Worm (Caenorhabditis elegans) whole organism, L4 larva: Measurements from ENCODE around the gene F43E2.11.

Experiments used
- F26F4.8 ChIP-seq: fragments of 200-800 bp; sonication (Bioruptor generic); conservative IDR thresholded peaks from 2 replicates; pipeline ENCODE4 v1.3.6; 2022; ENCODE audit warnings: missing genetic modification characterization, missing compliant biosample characterization
- F44E2.7 ChIP-seq: fragments of 200-800 bp; sonication (Bioruptor generic); IDR thresholded peaks from 2 replicates; pipeline ENCODE4 v2.1.2; 2022; ENCODE audit warnings: missing genetic modification characterization, missing compliant biosample characterization
- F49E8.2 ChIP-seq: sonication (generic microtip); optimal IDR thresholded peaks from 2 replicates; lab custom pipeline; 2016; ENCODE audit warnings: missing compliant biosample characterization, mild to moderate bottlenecking, missing genetic modification characterization, borderline replicate concordance
- T26A8.4 ChIP-seq: fragments of 200-800 bp; sonication (Bioruptor generic); IDR thresholded peaks from 2 replicates; pipeline ENCODE4 v1.3.6; 2022; ENCODE audit warnings: missing genetic modification characterization, missing compliant biosample characterization
- Y48G9A.11 ChIP-seq: fragments of 200-800 bp; sonication (Bioruptor generic); IDR thresholded peaks from 2 replicates; pipeline ENCODE4 v1.3.6; 2022; ENCODE audit warnings: missing genetic modification reagents, missing genetic modification characterization, missing compliant biosample characterization
- aha-1 ChIP-seq: fragments of 150-350 bp; peaks from one replicate; lab custom pipeline; 2014; ENCODE audit warnings: missing biosample characterization, missing genetic modification characterization
- ceh-28 ChIP-seq: fragments of 150-350 bp; optimal IDR thresholded peaks from 2 replicates; lab custom pipeline; 2014; ENCODE audit warnings: missing biosample characterization, missing genetic modification reagents, missing genetic modification characterization
- ceh-32 ChIP-seq: sonication (generic microtip); optimal IDR thresholded peaks from 2 replicates; lab custom pipeline; 2016; ENCODE audit warnings: mild to moderate bottlenecking, missing genetic modification characterization, missing compliant biosample characterization; ENCODE audit not compliant: poor library complexity
- ceh-44 ChIP-seq: fragments of 200-800 bp; sonication (Bioruptor generic); IDR thresholded peaks from 2 replicates; pipeline ENCODE4 v1.3.6; 2022; ENCODE audit warnings: missing genetic modification reagents, missing genetic modification characterization, missing compliant biosample characterization
- ces-1 ChIP-seq: fragments of 150-350 bp; sonication (generic microtip); optimal IDR thresholded peaks from 4 replicates; lab custom pipeline; 2014; ENCODE audit warnings: missing biosample characterization, missing genetic modification reagents, missing genetic modification characterization
- cey-2 ChIP-seq: sonication (generic microtip); optimal IDR thresholded peaks from 3 replicates; lab custom pipeline; 2017; ENCODE audit warnings: missing genetic modification characterization, mild to moderate bottlenecking, missing compliant biosample characterization, antibody characterized with exemption, borderline replicate concordance; ENCODE audit not compliant: insufficient read depth
- ctbp-1 ChIP-seq: fragments of 200-800 bp; sonication (Bioruptor generic); IDR thresholded peaks from 2 replicates; pipeline ENCODE4 v1.3.6; 2022; ENCODE audit warnings: missing genetic modification reagents, missing genetic modification characterization, missing compliant biosample characterization
- daf-16 ChIP-seq, 3 experiments: sonication (generic microtip); optimal IDR thresholded peaks; 2 replicates each; lab custom pipeline; 2016 to 2017; ENCODE audit warnings: missing genetic modification characterization in 3 of 3, missing genetic modification reagents in 3 of 3, mild to moderate bottlenecking in 2 of 3, missing compliant biosample characterization in 2 of 3, missing biosample characterization in 1 of 3, moderate library complexity in 1 of 3
- dmd-6 ChIP-seq: fragments of 200-800 bp; sonication (Bioruptor generic); IDR thresholded peaks from 2 replicates; pipeline ENCODE4 v1.3.6; 2022; ENCODE audit warnings: missing genetic modification reagents, missing genetic modification characterization, missing compliant biosample characterization
- dmd-9 ChIP-seq: fragments of 200-800 bp; sonication (Bioruptor generic); IDR thresholded peaks from 2 replicates; pipeline ENCODE4 v1.3.6; 2022; ENCODE audit warnings: missing genetic modification reagents, missing genetic modification characterization, missing compliant biosample characterization
- dpl-1 ChIP-seq: fragments of 150-350 bp; optimal IDR thresholded peaks from 2 replicates; lab custom pipeline; 2014; ENCODE audit warnings: missing biosample characterization, missing genetic modification reagents, missing genetic modification characterization
- duxl-1 ChIP-seq: sonication (generic microtip); optimal IDR thresholded peaks from 2 replicates; lab custom pipeline; 2016; ENCODE audit warnings: mild to moderate bottlenecking, missing genetic modification characterization, moderate library complexity, missing compliant biosample characterization; ENCODE audit not compliant: poor library complexity
- fkh-10 ChIP-seq: fragments of 150-350 bp; optimal IDR thresholded peaks from 2 replicates; lab custom pipeline; 2014; ENCODE audit warnings: missing biosample characterization, missing genetic modification reagents, missing genetic modification characterization
- fos-1 ChIP-seq: fragments of 150-350 bp; optimal IDR thresholded peaks from 2 replicates; lab custom pipeline; 2014; ENCODE audit warnings: missing biosample characterization, missing genetic modification characterization
- hlh-11 ChIP-seq: fragments of 200-800 bp; sonication (Bioruptor generic); optimal IDR thresholded peaks from 2 replicates; lab custom pipeline; 2018; ENCODE audit warnings: mild to moderate bottlenecking, missing genetic modification characterization, missing compliant biosample characterization
- hmg-1.1 ChIP-seq: fragments of 200-800 bp; sonication (Bioruptor generic); IDR thresholded peaks from 2 replicates; pipeline ENCODE4 v1.3.6; 2022; ENCODE audit warnings: missing genetic modification reagents, missing genetic modification characterization, missing compliant biosample characterization
- jun-1 ChIP-seq: fragments of 150-350 bp; optimal IDR thresholded peaks from 2 replicates; lab custom pipeline; 2014; ENCODE audit warnings: missing biosample characterization, missing genetic modification reagents, missing genetic modification characterization
- lin-15B ChIP-seq: fragments of 150-350 bp; sonication (generic microtip); optimal IDR thresholded peaks from 3 replicates; lab custom pipeline; 2014; ENCODE audit warnings: missing biosample characterization, missing genetic modification characterization
- lin-29 ChIP-seq: fragments of 200-800 bp; sonication (Bioruptor generic); IDR thresholded peaks from 2 replicates; pipeline ENCODE4 v1.3.6; 2022; ENCODE audit warnings: missing genetic modification reagents, missing genetic modification characterization, missing compliant biosample characterization
- lin-39 ChIP-seq: fragments of 150-350 bp; optimal IDR thresholded peaks from 2 replicates; lab custom pipeline; 2014; ENCODE audit warnings: missing biosample characterization, missing genetic modification reagents, missing genetic modification characterization
- lsy-2 ChIP-seq, 2 experiments: fragments of 150-350 bp in 1 of 2; sonication (generic microtip) in 1 of 2; optimal IDR thresholded peaks; 2 replicates each; lab custom pipeline; 2014 to 2017; ENCODE audit warnings: missing biosample characterization in 2 of 2, missing genetic modification characterization in 2 of 2
- madf-5 ChIP-seq, 2 experiments: fragments of 200-800 bp; sonication (Bioruptor generic); IDR thresholded peaks; 2 replicates each; pipeline ENCODE4 v1.3.6; 2022; ENCODE audit warnings: missing compliant biosample characterization in 2 of 2, missing genetic modification characterization in 2 of 2
- mdl-1 ChIP-seq, 2 experiments: fragments of 150-350 bp in 1 of 2; sonication (generic microtip) in 1 of 2; optimal IDR thresholded peaks; 2 replicates each; lab custom pipeline; 2014 to 2017; ENCODE audit warnings: missing biosample characterization in 2 of 2, missing genetic modification characterization in 2 of 2
- mdt-29 ChIP-seq: fragments of 200-800 bp; sonication (Bioruptor generic); IDR thresholded peaks from 2 replicates; pipeline ENCODE4 v1.3.6; 2022; ENCODE audit warnings: missing genetic modification reagents, missing genetic modification characterization, missing compliant biosample characterization
- mxl-3 ChIP-seq: fragments of 200-800 bp; sonication (Bioruptor generic); optimal IDR thresholded peaks from 2 replicates; lab custom pipeline; 2018; ENCODE audit warnings: mild to moderate bottlenecking, missing genetic modification characterization, missing compliant biosample characterization
- nhr-102 ChIP-seq: sonication (generic microtip); optimal IDR thresholded peaks from 2 replicates; lab custom pipeline; 2016; ENCODE audit warnings: mild to moderate bottlenecking, missing genetic modification characterization, moderate library complexity, missing compliant biosample characterization
- nhr-111 ChIP-seq: fragments of 200-800 bp; sonication (Bioruptor generic); optimal IDR thresholded peaks from 2 replicates; lab custom pipeline; 2018; ENCODE audit warnings: mild to moderate bottlenecking, missing genetic modification characterization, missing compliant biosample characterization
- nhr-48 ChIP-seq: sonication (generic microtip); optimal IDR thresholded peaks from 2 replicates; lab custom pipeline; 2016; ENCODE audit warnings: mild to moderate bottlenecking, missing genetic modification characterization, missing compliant biosample characterization
- nhr-76 ChIP-seq: fragments of 150-350 bp; optimal IDR thresholded peaks from 2 replicates; lab custom pipeline; 2014; ENCODE audit warnings: missing biosample characterization, missing genetic modification characterization
- pha-4 ChIP-seq, 2 experiments: fragments of 150-350 bp in 1 of 2; fragments of 200-800 bp in 1 of 2; sonication (Bioruptor generic) in 1 of 2; IDR thresholded peaks in 1 of 2; optimal IDR thresholded peaks in 1 of 2; 2 replicates each; pipeline versions ENCODE4 v1.3.6 to Lab custom; 2014 to 2022; ENCODE audit warnings: missing genetic modification characterization in 2 of 2, missing genetic modification reagents in 2 of 2, missing biosample characterization in 1 of 2, missing compliant biosample characterization in 1 of 2
- php-3 ChIP-seq: fragments of 200-800 bp; sonication (Bioruptor generic); IDR thresholded peaks from 2 replicates; pipeline ENCODE4 v1.3.6; 2022; ENCODE audit warnings: missing genetic modification reagents, missing genetic modification characterization, missing compliant biosample characterization
- rbr-2 ChIP-seq: sonication (generic microtip); optimal IDR thresholded peaks from 2 replicates; lab custom pipeline; 2016; ENCODE audit warnings: missing genotype, missing genetic modification characterization, missing compliant biosample characterization
- snpc-1.2 ChIP-seq: fragments of 200-800 bp; sonication (Bioruptor generic); IDR thresholded peaks from 2 replicates; pipeline ENCODE4 v1.3.6; 2022; ENCODE audit warnings: missing genetic modification reagents, missing genetic modification characterization, missing compliant biosample characterization
- spr-1 ChIP-seq: sonication (generic microtip); optimal IDR thresholded peaks from 2 replicates; lab custom pipeline; 2016; ENCODE audit warnings: mild to moderate bottlenecking, missing genetic modification characterization, missing compliant biosample characterization
- tag-97 ChIP-seq: fragments of 200-800 bp; sonication (Bioruptor generic); IDR thresholded peaks from 2 replicates; pipeline ENCODE4 v1.3.6; 2022; ENCODE audit warnings: missing genetic modification characterization, missing compliant biosample characterization
- tra-1 ChIP-seq: fragments of 200-800 bp; sonication (Bioruptor generic); IDR thresholded peaks from 2 replicates; pipeline ENCODE4 v1.3.6; 2022; ENCODE audit warnings: missing genetic modification reagents, missing genetic modification characterization, missing compliant biosample characterization
- unc-130 ChIP-seq: sonication (generic microtip); optimal IDR thresholded peaks from 2 replicates; lab custom pipeline; 2016; ENCODE audit warnings: missing genetic modification reagents, missing genetic modification characterization, missing compliant biosample characterization
- unc-39 ChIP-seq: sonication (generic microtip); optimal IDR thresholded peaks from 2 replicates; lab custom pipeline; 2017; ENCODE audit warnings: missing biosample characterization, missing genetic modification characterization
- unc-62 ChIP-seq, 3 experiments: fragments of 150-350 bp in 1 of 3; sonication (generic microtip); optimal IDR thresholded peaks in 2 of 3; peaks in 1 of 3; 1 replicate in 1 of 3; 2 replicates in 2 of 3; lab custom pipeline; 2014 to 2017; ENCODE audit warnings: missing biosample characterization in 3 of 3, missing genetic modification characterization in 3 of 3, missing genetic modification reagents in 3 of 3, missing genotype in 1 of 3
- vab-7 ChIP-seq: fragments of 200-800 bp; sonication (Bioruptor generic); IDR thresholded peaks from 2 replicates; pipeline ENCODE4 v1.3.6; 2022; ENCODE audit warnings: missing genetic modification reagents, missing genetic modification characterization, missing compliant biosample characterization
- zfp-2 ChIP-seq: sonication (generic microtip); optimal IDR thresholded peaks from 2 replicates; lab custom pipeline; 2016; ENCODE audit warnings: mild to moderate bottlenecking, missing genetic modification characterization, missing compliant biosample characterization
- zfp-3 ChIP-seq: fragments of 200-800 bp; sonication (Bioruptor generic); conservative IDR thresholded peaks from 2 replicates; pipeline ENCODE4 v1.3.6; 2022; ENCODE audit warnings: missing genetic modification reagents, missing genetic modification characterization, missing compliant biosample characterization
- zip-11 ChIP-seq: fragments of 200-800 bp; sonication (Bioruptor generic); IDR thresholded peaks from 2 replicates; pipeline ENCODE4 v1.3.6; 2022; ENCODE audit warnings: missing genetic modification characterization, missing compliant biosample characterization

F43E2.11 gene

DNA sequence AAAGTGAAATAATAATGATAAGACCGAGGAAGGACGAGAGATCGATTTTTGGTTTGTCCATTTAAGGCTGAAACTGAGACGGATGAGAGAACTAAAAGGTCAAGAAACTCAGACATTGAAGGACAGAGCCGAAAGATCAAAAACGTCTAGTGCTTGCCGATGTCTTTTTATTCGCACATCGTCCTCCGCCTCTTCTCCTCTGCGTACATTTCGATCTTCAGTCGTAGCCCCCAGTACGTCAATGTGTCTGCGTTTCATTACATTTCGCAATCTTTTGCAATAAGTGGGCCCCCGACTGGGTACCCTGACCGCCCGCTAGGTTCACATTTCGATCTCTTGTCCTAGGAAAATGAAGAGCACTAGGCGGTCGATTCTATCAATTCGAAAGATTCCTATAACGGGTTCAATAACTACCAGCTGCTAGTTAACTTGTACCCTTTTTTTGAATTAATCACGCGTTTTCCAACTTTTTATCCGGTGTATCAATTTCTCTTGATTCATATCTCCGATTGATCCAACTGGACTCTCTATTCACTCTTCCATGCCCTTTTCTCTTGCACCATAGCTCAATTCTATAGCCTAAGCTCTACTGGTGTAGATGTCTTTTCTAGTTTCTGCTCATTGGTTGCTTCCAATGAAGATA is 22.1 kb upstream of the F43E2.11 start (continued):
- TF ChIP-seq lin-29 (no peak), fos-1 (tag; lab: Kevin White, UChicago) (no peak), unc-130 (no peak), zfp-2 (tag; lab: Kevin White, UChicago) (no peak), dmd-6 (GFP tag; lab: Robert Waterston, UW) (peak; percentile 83), vab-7 (GFP tag; lab: Robert Waterston, UW) (no peak), fkh-10 (GFP tag; lab: Kevin White, UChicago) (no peak), tag-97 (no peak), ceh-44 (GFP tag; lab: Robert Waterston, UW) (no peak), zip-11 (no peak), lin-39 (tag; lab: Kevin White, UChicago) (no peak), spr-1 (no peak), F49E8.2 (tag; lab: Kevin White, UChicago) (no peak), F44E2.7 (GFP tag; lab: Robert Waterston, UW) (no peak), ceh-28 (tag; lab: Kevin White, UChicago) (no peak), nhr-111 (no peak), Y48G9A.11 (GFP tag; lab: Robert Waterston, UW) (no peak), mdl-1 (tag; optimal IDR thresholded peaks at IDR 0.05; lab: Kevin White, UChicago) (peak; percentile 39 to 77), madf-5 (GFP tag; IDR thresholded peaks at IDR 0.05; lab: Robert Waterston, UW) (no peak), jun-1 (tag; lab: Kevin White, UChicago) (no peak), snpc-1.2 (GFP tag; lab: Robert Waterston, UW) (no peak), duxl-1 (tag; lab: Kevin White, UChicago) (no peak), nhr-102 (tag; lab: Kevin White, UChicago) (no peak), F26F4.8 (no peak), cey-2 (no peak), ceh-32 (tag; lab: Kevin White, UChicago) (no peak), ces-1 (no peak), pha-4 (GFP tag; IDR thresholded peaks at IDR 0.05; lab: Robert Waterston, UW) (no peak), pha-4 (tag; optimal IDR thresholded peaks at IDR 0.05; lab: Kevin White, UChicago) (no peak), nhr-48 (tag; lab: Kevin White, UChicago) (peak; percentile 81), dmd-9 (GFP tag; lab: Robert Waterston, UW) (no peak)

DNA sequence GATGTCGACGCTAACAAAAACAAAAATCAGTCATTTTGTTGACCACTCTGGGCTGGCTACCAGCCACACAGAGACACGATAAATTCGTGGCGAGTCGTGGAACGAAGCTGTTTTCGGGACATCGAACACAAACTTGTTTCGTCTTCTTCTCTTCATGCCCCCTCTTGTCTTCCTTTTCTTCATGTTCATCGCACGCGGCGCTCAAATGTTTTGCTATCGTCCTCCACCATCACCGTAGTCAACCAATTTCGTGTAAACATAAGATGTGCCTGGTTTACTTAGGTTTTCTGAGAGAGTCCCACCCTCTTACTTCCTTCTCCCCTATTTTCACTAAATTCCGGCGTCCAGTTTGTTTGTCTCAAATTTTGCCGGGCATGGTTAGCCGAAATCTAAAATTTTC is 20.2 kb upstream of the F43E2.11 start:
- TF ChIP-seq T26A8.4 (no peak), zfp-3 (no peak), snpc-1.2 (GFP tag; lab: Robert Waterston, UW) (no peak), unc-62 (GFP tag; optimal IDR thresholded peaks at IDR 0.05 in 1 of 2; lab: Kevin White, UChicago) (peak in 1 of 2 experiments; percentile 57), unc-62 (tag; optimal IDR thresholded peaks at IDR 0.05; lab: Kevin White, UChicago) (no peak), nhr-76 (no peak), tra-1 (GFP tag; lab: Robert Waterston, UW) (no peak), unc-39 (tag; lab: Kevin White, UChicago) (no peak), mdt-29 (GFP tag; lab: Robert Waterston, UW) (no peak), dpl-1 (GFP tag; lab: Kevin White, UChicago) (no peak), mxl-3 (GFP tag; lab: Kevin White, UChicago) (peak; percentile 48), lsy-2 (tag; optimal IDR thresholded peaks at IDR 0.05; lab: Kevin White, UChicago) (no peak), rbr-2 (tag; lab: Kevin White, UChicago) (peak; percentile 27), daf-16 (GFP tag; optimal IDR thresholded peaks at IDR 0.05; lab: Kevin White, UChicago) (peak in 1 of 2 experiments; percentile 29), daf-16 (tag; optimal IDR thresholded peaks at IDR 0.05; lab: Kevin White, UChicago) (peak; percentile 13), lin-15B (tag; lab: Kevin White, UChicago) (no peak), php-3 (GFP tag; lab: Robert Waterston, UW) (no peak), hmg-1.1 (GFP tag; lab: Robert Waterston, UW) (no peak), hlh-11 (tag; lab: Kevin White, UChicago) (peak; percentile 35), mdl-1 (tag; optimal IDR thresholded peaks at IDR 0.05; lab: Kevin White, UChicago) (peak in 1 of 2 experiments; percentile 60), aha-1 (tag; lab: Kevin White, UChicago) (peak; percentile 45), ctbp-1 (GFP tag; lab: Robert Waterston, UW) (0 out of 2 replicates have a peak, but pooled peaks have one; percentile 44)
